Worm (Caenorhabditis elegans) whole organism, early embryonic: ENCODE data around the gene osm-7.

Experiments used
- B0310.2 ChIP-seq: sonication (generic microtip); optimal IDR thresholded peaks from 2 replicates; lab custom pipeline; 2016; ENCODE audit warnings: mild to moderate bottlenecking, missing genetic modification characterization, missing compliant biosample characterization
- F13C5.2 ChIP-seq: sonication (generic microtip); optimal IDR thresholded peaks from 2 replicates; lab custom pipeline; 2017; ENCODE audit warnings: mild to moderate bottlenecking, missing genetic modification characterization, inconsistent platforms, missing compliant biosample characterization
- flt-1 ChIP-seq: fragments of 200-800 bp; sonication (Bioruptor generic); IDR thresholded peaks from 2 replicates; pipeline ENCODE4 v1.3.6; 2022; ENCODE audit warnings: missing genetic modification characterization, missing compliant biosample characterization

DNA sequence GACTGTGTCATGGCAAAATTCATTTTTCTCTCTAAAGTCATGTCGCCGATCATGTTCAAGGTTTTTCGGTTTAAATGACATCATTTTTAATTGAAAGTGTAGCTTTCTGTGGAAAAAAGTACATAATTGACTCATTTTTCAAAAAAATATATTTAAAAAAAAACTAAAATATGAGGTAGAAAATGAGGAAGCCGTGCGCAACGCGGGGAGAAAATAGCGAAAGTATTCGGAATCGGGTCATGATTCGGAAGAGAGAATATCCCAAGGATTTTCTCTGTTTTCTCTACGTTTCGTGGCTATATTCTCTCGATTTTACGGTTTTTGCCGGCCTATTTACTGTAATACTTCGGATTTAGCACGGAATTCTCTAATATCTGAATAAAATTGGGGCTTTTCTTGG is 15.3 kb upstream of the osm-7 start:
- no peak for TF ChIP-seq B0310.2 (tag; lab: Kevin White, UChicago)
- no peak for TF ChIP-seq F13C5.2 (tag; lab: Kevin White, UChicago)
- TF ChIP-seq flt-1 (GFP tag; lab: Robert Waterston, UW), result no peak
